Worm (Caenorhabditis elegans): ENCODE measurements around the gene ZK856.18.

- no peak for TF ChIP-seq lsy-2 (tag; optimal IDR thresholded peaks at IDR 0.05)
- no peak for TF ChIP-seq nhr-12 (tag; optimal IDR thresholded peaks at IDR 0.05)
- TF ChIP-seq skn-1 (tag; optimal IDR thresholded peaks at IDR 0.05) = no peak
- no peak for TF ChIP-seq ama-1 (optimal IDR thresholded peaks at IDR 0.05)
- no peak for TF ChIP-seq sma-3 (GFP tag; optimal IDR thresholded peaks at IDR 0.05)
- TF ChIP-seq egl-27 (tag; optimal IDR thresholded peaks at IDR 0.05) = no peak
- TF ChIP-seq nhr-6 (tag; optimal IDR thresholded peaks at IDR 0.05) = no peak
- no peak for TF ChIP-seq lin-11 (tag; optimal IDR thresholded peaks at IDR 0.05)
Observed at ce11 chrV:10158528-10158927, 27.3 kb downstream of the ZK856.18 start, which contains the start of gene srsx-30.
